Worm (Caenorhabditis elegans) whole organism, mixed stage, embryonic: ENCODE measurements around the gene fip-1.

Source experiments
- mab-5 ChIP-seq: fragments of 150-350 bp; optimal IDR thresholded peaks from 2 replicates; lab custom pipeline; 2014; ENCODE audit warnings: missing biosample characterization, missing genetic modification characterization
- mep-1 ChIP-seq: fragments of 150-350 bp; optimal IDR thresholded peaks from 2 replicates; lab custom pipeline; 2017; ENCODE audit warnings: missing biosample characterization, missing genetic modification reagents, missing genetic modification characterization, inconsistent platforms
- pha-4 ChIP-seq: fragments of 150-350 bp; optimal IDR thresholded peaks from 2 replicates; lab custom pipeline; 2018; ENCODE audit warnings: missing biosample characterization, missing genetic modification reagents, missing genetic modification characterization
- unc-39 ChIP-seq: fragments of 150-350 bp; optimal IDR thresholded peaks from 2 replicates; lab custom pipeline; 2014; ENCODE audit warnings: missing biosample characterization, missing genetic modification characterization
- ztf-11 ChIP-seq: fragments of 150-350 bp; optimal IDR thresholded peaks from 2 replicates; lab custom pipeline; 2014; ENCODE audit warnings: missing biosample characterization, missing genetic modification characterization

DNA sequence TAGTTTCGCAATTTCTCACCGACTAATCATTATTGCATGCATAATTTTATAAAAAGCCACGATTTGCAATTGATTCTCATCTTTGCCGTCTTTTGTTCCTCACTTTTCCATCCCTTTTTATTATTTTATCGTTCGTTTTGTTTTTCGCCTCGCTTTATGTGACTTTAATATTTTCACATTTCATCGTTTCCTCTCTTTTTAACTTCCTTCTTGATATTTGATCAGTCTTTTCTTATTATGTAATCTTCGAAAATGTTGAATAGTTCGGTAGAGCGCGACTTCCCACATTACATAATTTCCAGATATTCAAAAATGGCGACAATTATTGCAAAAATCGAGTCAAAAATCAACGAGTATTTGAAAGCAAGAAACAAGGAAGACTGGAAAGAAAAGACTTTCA, 34.0 kb upstream of the fip-1 start, which contains the start of gene C06E1.1:
- TF ChIP-seq unc-39 (tag; lab: Kevin White, UChicago), result no peak
- TF ChIP-seq ztf-11 (tag; lab: Kevin White, UChicago), result no peak
- no peak for TF ChIP-seq mab-5 (tag; lab: Kevin White, UChicago)
- TF ChIP-seq pha-4 (tag; lab: Kevin White, UChicago), result no peak
- TF ChIP-seq mep-1 (tag; lab: Kevin White, UChicago), result no peak
